Fruit fly (Drosophila melanogaster): Measurements from ENCODE around the gene PsGEF.
A peak's percentile ranks its signal among the peaks of the same experiment; 100 is the strongest.

The PsGEF gene

dm6 chrX:2383121-2383848, 4.2 kb downstream of the PsGEF start (continued):
- TF ChIP-seq svp (GFP tag) (no peak), Eip93F (GFP tag; optimal IDR thresholded peaks at IDR 0.05) (no peak), CG32006 (GFP tag; optimal IDR thresholded peaks at IDR 0.05) (no peak), topi (GFP tag; optimal IDR thresholded peaks at IDR 0.05) (no peak), acj6 (GFP tag; optimal IDR thresholded peaks at IDR 0.05) (no peak), eg (GFP tag; IDR thresholded peaks at IDR 0.05) (0 out of 3 replicates have a peak, but pooled peaks have one; percentile 35), Blimp-1 (GFP tag; optimal IDR thresholded peaks at IDR 0.05) (no peak), OdsH (GFP tag; optimal IDR thresholded peaks at IDR 0.05) (peak; percentile 13), fd59A (GFP tag; optimal IDR thresholded peaks at IDR 0.05) (peak; percentile 11), dsx (GFP tag; optimal IDR thresholded peaks at IDR 0.05; ENCODE audit: poor library complexity, severe bottlenecking) (no peak), Ets96B (tag; optimal IDR thresholded peaks at IDR 0.05) (no peak), ss (GFP tag; optimal IDR thresholded peaks at IDR 0.05) (peak in 1 of 2 experiments; percentile 35), CG6163 (GFP tag; IDR thresholded peaks at IDR 0.05) (peak; percentile 39; the same call in 1 of the 3 replicates), CG10631 (GFP tag; optimal IDR thresholded peaks at IDR 0.05) (no peak), CG3032 (tag; optimal IDR thresholded peaks at IDR 0.05) (no peak), Gug (GFP tag; IDR thresholded peaks at IDR 0.05) (no peak), CG11294 (GFP tag; IDR thresholded peaks at IDR 0.05) (no peak), Sox102F (GFP tag; optimal IDR thresholded peaks at IDR 0.05) (no peak), Eip78C (GFP tag) (peak; percentile 74), Hr38 (GFP tag; optimal IDR thresholded peaks at IDR 0.05) (no peak), Met (GFP tag; optimal IDR thresholded peaks at IDR 0.05) (peak; percentile 12), CG34406 (GFP tag; optimal IDR thresholded peaks at IDR 0.05) (peak; percentile 48), CG7368 (GFP tag; optimal IDR thresholded peaks at IDR 0.05) (no peak), CG10669 (GFP tag; optimal IDR thresholded peaks at IDR 0.05) (no peak), net (GFP tag; optimal IDR thresholded peaks at IDR 0.05) (peak; percentile 11)

- TF ChIP-seq CG11294 (GFP tag; IDR thresholded peaks at IDR 0.05) (no peak), CG6854 (GFP tag; optimal IDR thresholded peaks at IDR 0.05) (peak; percentile 0), Smox (GFP tag; optimal IDR thresholded peaks at IDR 0.05) (no peak), CG15336 (GFP tag; IDR thresholded peaks at IDR 0.05) (no peak), CG6808 (GFP tag; optimal IDR thresholded peaks at IDR 0.05) (no peak), OdsH (GFP tag; optimal IDR thresholded peaks at IDR 0.05) (no peak), Sox15 (GFP tag; optimal IDR thresholded peaks at IDR 0.05) (no peak), Sox102F (GFP tag; optimal IDR thresholded peaks at IDR 0.05) (no peak), net (GFP tag; optimal IDR thresholded peaks at IDR 0.05) (no peak), svp (GFP tag) (peak; percentile 38), fd85E (GFP tag; optimal IDR thresholded peaks at IDR 0.05) (no peak), vri (GFP tag; optimal IDR thresholded peaks at IDR 0.05) (no peak), acj6 (GFP tag; optimal IDR thresholded peaks at IDR 0.05) (no peak), CG3919 (GFP tag; optimal IDR thresholded peaks at IDR 0.05) (peak; percentile 24), CG9139 (GFP tag; optimal IDR thresholded peaks at IDR 0.05) (no peak), ss (GFP tag; optimal IDR thresholded peaks at IDR 0.05) (peak in 1 of 2 experiments; percentile 49), CG6163 (GFP tag; IDR thresholded peaks at IDR 0.05) (0 out of 3 replicates have a peak, but pooled peaks have one; percentile 15), CG7368 (GFP tag; optimal IDR thresholded peaks at IDR 0.05) (no peak)
These were observed 21.3 kb downstream of the PsGEF start, which contains the start of gene CG2841 for dm6 chrX:2366171-2366570. Gene CG2841, minus strand, starts transcription at chrX:2366356.

- TF ChIP-seq fkh (GFP tag; optimal IDR thresholded peaks at IDR 0.05) (no peak), esn (GFP tag; optimal IDR thresholded peaks at IDR 0.05) (peak; percentile 76), pdm3 (GFP tag; optimal IDR thresholded peaks at IDR 0.05) (peak; percentile 71), CG10669 (GFP tag; optimal IDR thresholded peaks at IDR 0.05) (peak; percentile 33), topi (GFP tag; optimal IDR thresholded peaks at IDR 0.05) (peak; percentile 77), CG8119 (GFP tag; IDR thresholded peaks at IDR 0.05) (peak; percentile 89), CG11762 (GFP tag; optimal IDR thresholded peaks at IDR 0.05; ENCODE audit: insufficient read depth) (peak; percentile 65), eg (GFP tag; IDR thresholded peaks at IDR 0.05) (peak; percentile 60; the same call in 2 of the 3 replicates), Sox102F (GFP tag; optimal IDR thresholded peaks at IDR 0.05) (peak; percentile 72), CG8319 (GFP tag; optimal IDR thresholded peaks at IDR 0.05) (peak; percentile 16), CG11294 (GFP tag; IDR thresholded peaks at IDR 0.05) (peak; percentile 47; the same call in 1 of the 2 replicates), net (GFP tag; optimal IDR thresholded peaks at IDR 0.05) (peak; percentile 64), CG10631 (GFP tag; optimal IDR thresholded peaks at IDR 0.05) (peak; percentile 68), ss (GFP tag; optimal IDR thresholded peaks at IDR 0.05) (peak in 1 of 2 experiments; percentile 26), CG3032 (tag; optimal IDR thresholded peaks at IDR 0.05) (peak; percentile 14), CG6276 (GFP tag; optimal IDR thresholded peaks at IDR 0.05) (peak; percentile 78), CG8632 (GFP tag; optimal IDR thresholded peaks at IDR 0.05) (peak; percentile 63), acj6 (GFP tag; optimal IDR thresholded peaks at IDR 0.05) (peak; percentile 65), CG15336 (GFP tag; IDR thresholded peaks at IDR 0.05) (peak; percentile 85), CG16779 (tag; optimal IDR thresholded peaks at IDR 0.05) (peak; percentile 14), Sox14 (GFP tag; optimal IDR thresholded peaks at IDR 0.05) (peak; percentile 56), svp (GFP tag) (peak; percentile 90), CG1621 (tag; optimal IDR thresholded peaks at IDR 0.05) (no peak)
These were observed 22.1 kb downstream of the PsGEF start for dm6 chrX:2365405-2365804.
